Fruit fly (Drosophila melanogaster): Measurements from ENCODE around the gene CG46304.

dm6 chr2L:18995660-18996417, 49.7 kb downstream of the CG46304 start, which contains the start of gene CG10650:
- TF ChIP-seq CG15710 (tag; optimal IDR thresholded peaks at IDR 0.05) = no peak
- no peak for TF ChIP-seq D1 (tag; optimal IDR thresholded peaks at IDR 0.05)
- TF ChIP-seq CG4496 (GFP tag; IDR thresholded peaks at IDR 0.05) = no peak
- no peak for TF ChIP-seq CG32121 (GFP tag; IDR thresholded peaks at IDR 0.05)
- no peak for TF ChIP-seq CG12605 (GFP tag; IDR thresholded peaks at IDR 0.05)
- no peak for TF ChIP-seq CG13204 (GFP tag; optimal IDR thresholded peaks at IDR 0.05)
- no peak for TF ChIP-seq Pif1A (GFP tag; optimal IDR thresholded peaks at IDR 0.05)
